Worm (Caenorhabditis elegans) whole organism, young adult: ENCODE results near the gene srbc-32.
A peak's percentile ranks its signal among the peaks of the same experiment; 100 is the strongest.

Source experiments
- F10E7.11 ChIP-seq: sonication (generic microtip); optimal IDR thresholded peaks from 2 replicates; lab custom pipeline; 2017; ENCODE audit warnings: mild to moderate bottlenecking, missing genetic modification characterization, moderate library complexity, missing compliant biosample characterization
- F22D6.2 ChIP-seq: sonication (generic microtip); optimal IDR thresholded peaks from 2 replicates; lab custom pipeline; 2016; ENCODE audit warnings: mild to moderate bottlenecking, missing genetic modification characterization, missing compliant biosample characterization
- F33H1.4 ChIP-seq: fragments of 200-800 bp; sonication (Bioruptor generic); IDR thresholded peaks from 2 replicates; pipeline ENCODE4 v1.3.6; 2022; ENCODE audit warnings: missing genetic modification reagents, missing genetic modification characterization, missing compliant biosample characterization
- F57C9.4 ChIP-seq: sonication (generic microtip); optimal IDR thresholded peaks from 2 replicates; lab custom pipeline; 2017; ENCODE audit warnings: mild to moderate bottlenecking, missing genetic modification characterization, missing compliant biosample characterization
- K12H6.12 ChIP-seq: fragments of 200-800 bp; sonication (Bioruptor generic); optimal IDR thresholded peaks from 2 replicates; lab custom pipeline; 2018; ENCODE audit warnings: mild to moderate bottlenecking, missing genetic modification characterization, missing compliant biosample characterization
- Y53G8AR.9 ChIP-seq: fragments of 200-800 bp; sonication (Bioruptor generic); conservative IDR thresholded peaks from 2 replicates; pipeline ENCODE4 v1.3.6; 2022; ENCODE audit warnings: missing genetic modification reagents, missing genetic modification characterization, missing compliant biosample characterization
- Y67H2A.10 ChIP-seq: fragments of 200-800 bp; sonication (Bioruptor generic); conservative IDR thresholded peaks from 2 replicates; pipeline ENCODE4 v1.3.6; 2022; ENCODE audit warnings: missing genetic modification reagents, missing genetic modification characterization, missing compliant biosample characterization
- Y79H2A.3 ChIP-seq: fragments of 200-800 bp; sonication (Bioruptor generic); conservative IDR thresholded peaks from 2 replicates; pipeline ENCODE4 v1.3.6; 2022; ENCODE audit warnings: missing genetic modification reagents, missing genetic modification characterization, missing compliant biosample characterization
- akir-1 ChIP-seq: fragments of 200-800 bp; sonication (Bioruptor generic); optimal IDR thresholded peaks from 2 replicates; lab custom pipeline; 2018; ENCODE audit warnings: mild to moderate bottlenecking, missing genetic modification characterization, moderate library complexity, missing compliant biosample characterization
- aptf-3 ChIP-seq: fragments of 200-800 bp; sonication (Bioruptor generic); IDR thresholded peaks from 2 replicates; pipeline ENCODE4 v1.3.6; 2022; ENCODE audit warnings: missing genetic modification characterization, missing compliant biosample characterization
- atf-7 ChIP-seq: sonication (generic microtip); optimal IDR thresholded peaks from 2 replicates; lab custom pipeline; 2017; ENCODE audit warnings: mild to moderate bottlenecking, missing genetic modification characterization, missing compliant biosample characterization
- attf-3 ChIP-seq: fragments of 200-800 bp; sonication (Bioruptor generic); conservative IDR thresholded peaks from 2 replicates; pipeline ENCODE4 v1.3.6; 2022; ENCODE audit warnings: missing genetic modification reagents, missing genetic modification characterization, missing compliant biosample characterization
- bed-1 ChIP-seq: fragments of 200-800 bp; sonication (Bioruptor generic); IDR thresholded peaks from 2 replicates; pipeline ENCODE4 v1.3.6; 2022; ENCODE audit warnings: missing genetic modification reagents, missing genetic modification characterization, missing compliant biosample characterization
- ceh-58 ChIP-seq: fragments of 200-800 bp; sonication (Bioruptor generic); IDR thresholded peaks from 2 replicates; pipeline ENCODE4 v1.3.6; 2022; ENCODE audit warnings: missing genetic modification characterization, missing compliant biosample characterization
- ceh-91 ChIP-seq: fragments of 200-800 bp; sonication (Bioruptor generic); IDR thresholded peaks from 2 replicates; pipeline ENCODE4 v1.3.6; 2022; ENCODE audit warnings: missing genetic modification reagents, missing genetic modification characterization, missing compliant biosample characterization
- dpl-1 ChIP-seq: fragments of 150-350 bp; optimal IDR thresholded peaks from 2 replicates; lab custom pipeline; 2014; ENCODE audit warnings: missing biosample characterization, missing genetic modification reagents, missing genetic modification characterization
- egrh-3 ChIP-seq: fragments of 200-800 bp; sonication (Bioruptor generic); IDR thresholded peaks from 2 replicates; pipeline ENCODE4 v1.3.6; 2022; ENCODE audit warnings: missing genetic modification reagents, missing genetic modification characterization, missing compliant biosample characterization
- ekl-4 ChIP-seq: fragments of 200-800 bp; sonication (Bioruptor generic); IDR thresholded peaks from 2 replicates; pipeline ENCODE4 v1.3.6; 2022; ENCODE audit warnings: missing genetic modification reagents, missing genetic modification characterization, missing compliant biosample characterization
- ets-4 ChIP-seq: fragments of 200-800 bp; sonication (Bioruptor generic); optimal IDR thresholded peaks from 2 replicates; lab custom pipeline; 2018; ENCODE audit warnings: mild to moderate bottlenecking, missing genetic modification characterization, missing compliant biosample characterization
- gei-17 ChIP-seq: fragments of 200-800 bp; sonication (Bioruptor generic); optimal IDR thresholded peaks from 2 replicates; lab custom pipeline; 2018; ENCODE audit warnings: mild to moderate bottlenecking, missing genetic modification characterization, missing compliant biosample characterization
- hlh-12 ChIP-seq: sonication (generic microtip); optimal IDR thresholded peaks from 2 replicates; lab custom pipeline; 2016; ENCODE audit warnings: missing genetic modification characterization, missing compliant biosample characterization
- let-607 ChIP-seq, 2 experiments: fragments of 200-800 bp in 1 of 2; sonication (Bioruptor generic) in 1 of 2; sonication (generic microtip) in 1 of 2; optimal IDR thresholded peaks; 2 replicates each; lab custom pipeline; 2016 to 2018; ENCODE audit warnings: mild to moderate bottlenecking in 2 of 2, missing compliant biosample characterization in 2 of 2, missing genetic modification characterization in 2 of 2, moderate library complexity in 2 of 2, missing genotype in 1 of 2
- lsl-1 ChIP-seq: fragments of 200-800 bp; sonication (Bioruptor generic); optimal IDR thresholded peaks from 2 replicates; lab custom pipeline; 2018; ENCODE audit warnings: mild to moderate bottlenecking, missing genetic modification characterization, moderate library complexity, missing compliant biosample characterization
- madf-10 ChIP-seq: sonication (generic microtip); optimal IDR thresholded peaks from 2 replicates; lab custom pipeline; 2016; ENCODE audit warnings: mild to moderate bottlenecking, missing genetic modification characterization, missing compliant biosample characterization
- madf-3 ChIP-seq: fragments of 200-800 bp; sonication (Bioruptor generic); IDR thresholded peaks from 2 replicates; pipeline ENCODE4 v1.3.6; 2022; ENCODE audit warnings: missing genetic modification reagents, missing genetic modification characterization, missing compliant biosample characterization
- mes-4 ChIP-seq: sonication (generic microtip); optimal IDR thresholded peaks from 2 replicates; lab custom pipeline; 2016; ENCODE audit warnings: missing genotype, missing genetic modification characterization, missing compliant biosample characterization
- nhr-120 ChIP-seq: fragments of 200-800 bp; sonication (Bioruptor generic); IDR thresholded peaks from 2 replicates; pipeline ENCODE4 v1.3.6; 2022; ENCODE audit warnings: missing genetic modification characterization, missing compliant biosample characterization
- nhr-179 ChIP-seq: sonication (generic microtip); optimal IDR thresholded peaks from 2 replicates; lab custom pipeline; 2016; ENCODE audit warnings: mild to moderate bottlenecking, missing genetic modification characterization, missing compliant biosample characterization
- nhr-27 ChIP-seq: fragments of 200-800 bp; sonication (Bioruptor generic); optimal IDR thresholded peaks from 2 replicates; lab custom pipeline; 2018; ENCODE audit warnings: mild to moderate bottlenecking, missing genetic modification characterization, moderate library complexity, missing compliant biosample characterization
- nhr-80 ChIP-seq: sonication (generic microtip); optimal IDR thresholded peaks from 2 replicates; lab custom pipeline; 2016; ENCODE audit warnings: missing genetic modification characterization, missing compliant biosample characterization
- pha-4 ChIP-seq: fragments of 150-350 bp; sonication (generic microtip); optimal IDR thresholded peaks from 2 replicates; lab custom pipeline; 2014; ENCODE audit warnings: missing biosample characterization, missing genetic modification reagents, missing genetic modification characterization
- rcor-1 ChIP-seq: fragments of 200-800 bp; sonication (Bioruptor generic); IDR thresholded peaks from 2 replicates; pipeline ENCODE4 v1.3.6; 2022; ENCODE audit warnings: missing genetic modification reagents, missing genetic modification characterization, missing compliant biosample characterization
- snpc-4 ChIP-seq, 5 experiments: fragments of 150-350 bp in 1 of 5; sonication (generic microtip) in 4 of 5; optimal IDR thresholded peaks; 2 replicates each; lab custom pipeline; 2014 to 2018; ENCODE audit warnings: missing genetic modification characterization in 5 of 5, missing biosample characterization in 3 of 5, antibody characterized with exemption in 2 of 5, mild to moderate bottlenecking in 2 of 5, missing compliant biosample characterization in 2 of 5, missing genotype in 2 of 5, moderate library complexity in 2 of 5, missing genetic modification reagents in 1 of 5
- sptf-2 ChIP-seq: fragments of 200-800 bp; sonication (Bioruptor generic); optimal IDR thresholded peaks from 2 replicates; lab custom pipeline; 2018; ENCODE audit warnings: mild to moderate bottlenecking, missing genetic modification characterization, missing compliant biosample characterization
- tbp1 ChIP-seq: fragments of 200-800 bp; sonication (Bioruptor generic); optimal IDR thresholded peaks from 2 replicates; lab custom pipeline; 2018; ENCODE audit warnings: mild to moderate bottlenecking, missing genetic modification characterization, missing compliant biosample characterization
- tlf-1 ChIP-seq: fragments of 200-800 bp; sonication (Bioruptor generic); optimal IDR thresholded peaks from 2 replicates; lab custom pipeline; 2018; ENCODE audit warnings: mild to moderate bottlenecking, missing genetic modification characterization, missing compliant biosample characterization
- unc-130 ChIP-seq: sonication (generic microtip); optimal IDR thresholded peaks from 2 replicates; lab custom pipeline; 2016; ENCODE audit warnings: missing genetic modification reagents, missing genetic modification characterization, missing compliant biosample characterization
- unc-62 ChIP-seq: fragments of 150-350 bp; optimal IDR thresholded peaks from 2 replicates; lab custom pipeline; 2014; ENCODE audit warnings: missing biosample characterization, missing genetic modification reagents, missing genetic modification characterization
- ztf-6 ChIP-seq: fragments of 200-800 bp; sonication (Bioruptor generic); IDR thresholded peaks from 2 replicates; pipeline ENCODE4 v1.3.6; 2022; ENCODE audit warnings: missing genetic modification reagents, missing genetic modification characterization, missing compliant biosample characterization

The srbc-32 gene

ce11 chrV:3512381-3512780, 25.6 kb upstream of the srbc-32 start, which contains the start of gene str-226:
Gene str-226, plus strand, starts transcription at chrV:3512681.
- TF ChIP-seq unc-130 (GFP tag; lab: Kevin White, UChicago) (no peak), ceh-58 (GFP tag; lab: Robert Waterston, UW) (no peak), nhr-120 (GFP tag; lab: Robert Waterston, UW) (no peak)

ce11 chrV:3509878-3510277, 23.1 kb upstream of the srbc-32 start, which contains the start of gene str-228:
Gene str-228, plus strand, starts transcription at chrV:3510178.
- TF ChIP-seq sptf-2 (GFP tag; lab: Kevin White, UChicago) (no peak), Y53G8AR.9 (no peak), F33H1.4 (GFP tag; lab: Robert Waterston, UW) (no peak), nhr-179 (tag; lab: Kevin White, UChicago) (no peak), akir-1 (GFP tag; lab: Kevin White, UChicago) (no peak), hlh-12 (tag; lab: Kevin White, UChicago) (no peak), attf-3 (no peak), Y67H2A.10 (no peak), rcor-1 (GFP tag; lab: Robert Waterston, UW) (no peak)

- no peak for TF ChIP-seq snpc-4 (GFP tag; optimal IDR thresholded peaks at IDR 0.05; lab: Kevin White, UChicago)
- TF ChIP-seq snpc-4 (tag; optimal IDR thresholded peaks at IDR 0.05; lab: Kevin White, UChicago), result no peak
- TF ChIP-seq akir-1 (GFP tag; lab: Kevin White, UChicago), result no peak
- TF ChIP-seq let-607 (tag; optimal IDR thresholded peaks at IDR 0.05; lab: Kevin White, UChicago), result no peak
- no peak for TF ChIP-seq madf-3 (GFP tag; lab: Robert Waterston, UW)
- TF ChIP-seq gei-17 (GFP tag; lab: Kevin White, UChicago), result no peak
- TF ChIP-seq dpl-1, result no peak
- TF ChIP-seq madf-10 (tag; lab: Kevin White, UChicago), result no peak
- TF ChIP-seq F57C9.4, result no peak
- TF ChIP-seq K12H6.12 (tag; lab: Kevin White, UChicago), result no peak
- TF ChIP-seq mes-4 (tag; lab: Kevin White, UChicago), result no peak
- no peak for TF ChIP-seq tlf-1 (GFP tag; lab: Kevin White, UChicago)
- no peak for TF ChIP-seq aptf-3 (GFP tag; lab: Robert Waterston, UW)
- TF ChIP-seq F22D6.2 (tag; lab: Kevin White, UChicago), result no peak
- no peak for TF ChIP-seq Y79H2A.3
- TF ChIP-seq nhr-27, result no peak
- no peak for TF ChIP-seq ets-4 (GFP tag; lab: Kevin White, UChicago)
- no peak for TF ChIP-seq rcor-1 (GFP tag; lab: Robert Waterston, UW)
- no peak for TF ChIP-seq F10E7.11 (tag; lab: Kevin White, UChicago)
- TF ChIP-seq ztf-6, result no peak
- TF ChIP-seq, all 124 proteins: peak for 0
Observed at ce11 chrV:3507691-3508090, 20.9 kb upstream of the srbc-32 start, which contains the start of gene str-225. Gene str-225, plus strand, starts transcription at chrV:3507822.

- TF ChIP-seq lsl-1 (GFP tag; lab: Kevin White, UChicago), result peak; percentile 24
- TF ChIP-seq, all 124 proteins: peak for 1; not testable (repeated sequence) for 123
Observed at ce11 chrV:3506252-3506651, 19.5 kb upstream of the srbc-32 start, which contains the start of gene ugt-64. Gene ugt-64, minus strand, starts transcription at chrV:3506352.

ce11 chrV:3505745-3506144, 19.0 kb upstream of the srbc-32 start:
- TF ChIP-seq ekl-4 (GFP tag; lab: Robert Waterston, UW) (no peak), egrh-3 (no peak), unc-62 (peak; percentile 62), pha-4 (tag; lab: Kevin White, UChicago) (peak; percentile 48), bed-1 (GFP tag; lab: Robert Waterston, UW) (no peak), tbp1 (peak; percentile 21), F10E7.11 (tag; lab: Kevin White, UChicago) (no peak), atf-7 (tag; lab: Kevin White, UChicago) (peak; percentile 26), ceh-91 (GFP tag; lab: Robert Waterston, UW) (no peak), nhr-80 (tag; lab: Kevin White, UChicago) (peak; percentile 79)
- TF ChIP-seq, all 124 proteins: peak for 5
